Fruit fly (Drosophila melanogaster) whole organism, embryonic: Measurements from ENCODE around the gene se.

Source experiments
- Abd-B ChIP-seq: fragments of 200-800 bp; sonication (Bioruptor generic); optimal IDR thresholded peaks from 2 replicates; lab custom pipeline; 2018; ENCODE audit warnings: missing biosample characterization, mild to moderate bottlenecking, missing genetic modification characterization, moderate library complexity
- CG10147 ChIP-seq: fragments of 200-800 bp; sonication (Bioruptor generic); optimal IDR thresholded peaks from 2 replicates; lab custom pipeline; 2019; ENCODE audit warnings: missing biosample characterization, mild to moderate bottlenecking, missing genetic modification characterization, moderate library complexity
- CG10366 ChIP-seq: fragments of 200-800 bp; sonication (Bioruptor generic); IDR thresholded peaks from 2 replicates; pipeline ENCODE4 v1.3.6; 2022; ENCODE audit warnings: missing biosample characterization, missing genetic modification characterization
- CG11504 ChIP-seq: fragments of 200-800 bp; sonication (Bioruptor generic); optimal IDR thresholded peaks from 3 replicates; lab custom pipeline; 2019; ENCODE audit warnings: missing biosample characterization, mild to moderate bottlenecking, missing genetic modification characterization, moderate library complexity
- CG13775 ChIP-seq: fragments of 200-800 bp; sonication (Bioruptor generic); optimal IDR thresholded peaks from 3 replicates; lab custom pipeline; 2017; ENCODE audit warnings: missing biosample characterization, mild to moderate bottlenecking, missing genetic modification characterization
- CG14965 ChIP-seq: fragments of 200-800 bp; sonication (Bioruptor generic); optimal IDR thresholded peaks from 2 replicates; lab custom pipeline; 2016; ENCODE audit warnings: missing biosample characterization, missing genetic modification characterization, borderline replicate concordance
- CG15479 ChIP-seq: fragments of 200-800 bp; sonication (Bioruptor generic); optimal IDR thresholded peaks from 3 replicates; lab custom pipeline; 2019; ENCODE audit warnings: missing biosample characterization, mild to moderate bottlenecking, missing genetic modification characterization, moderate library complexity
- CG1603 ChIP-seq: fragments of 200-800 bp; sonication (Bioruptor generic); optimal IDR thresholded peaks from 2 replicates; lab custom pipeline; 2019; ENCODE audit warnings: missing biosample characterization, mild to moderate bottlenecking, missing genetic modification characterization, moderate library complexity
- CG17328 ChIP-seq: fragments of 200-800 bp; sonication (Bioruptor generic); IDR thresholded peaks from 2 replicates; pipeline ENCODE4 v1.3.6; 2022; ENCODE audit warnings: missing biosample characterization, missing genetic modification characterization
- CG31224 ChIP-seq: fragments of 200-800 bp; sonication (Bioruptor generic); IDR thresholded peaks from 2 replicates; pipeline ENCODE4 v1.3.6; 2022; ENCODE audit warnings: missing biosample characterization, missing genetic modification characterization
- CG31441 ChIP-seq: fragments of 200-800 bp; sonication (Bioruptor generic); IDR thresholded peaks from 2 replicates; pipeline ENCODE4 v1.3.6; 2022; ENCODE audit warnings: missing biosample characterization, missing genetic modification characterization
- CG32772 ChIP-seq: fragments of 200-800 bp; sonication (Bioruptor generic); IDR thresholded peaks from 2 replicates; pipeline ENCODE4 v1.3.6; 2022; ENCODE audit warnings: missing biosample characterization, missing genetic modification characterization
- CG4424 ChIP-seq: fragments of 200-800 bp; sonication (Bioruptor generic); optimal IDR thresholded peaks from 3 replicates; lab custom pipeline; 2016; ENCODE audit warnings: missing biosample characterization, missing genetic modification characterization
- CG4730 ChIP-seq: fragments of 200-800 bp; sonication (Bioruptor generic); IDR thresholded peaks from 2 replicates; pipeline ENCODE4 v1.3.6; 2022; ENCODE audit warnings: missing biosample characterization, missing genetic modification characterization
- CG6654 ChIP-seq: fragments of 200-800 bp; sonication (Bioruptor generic); optimal IDR thresholded peaks from 2 replicates; lab custom pipeline; 2017; ENCODE audit warnings: missing biosample characterization, mild to moderate bottlenecking, missing genetic modification characterization
- CG6765 ChIP-seq: fragments of 200-800 bp; sonication (Bioruptor generic); optimal IDR thresholded peaks from 3 replicates; lab custom pipeline; 2017; ENCODE audit warnings: missing biosample characterization, mild to moderate bottlenecking, missing genetic modification characterization
- Chrac-16 ChIP-seq: fragments of 200-800 bp; sonication (Bioruptor generic); optimal IDR thresholded peaks from 3 replicates; lab custom pipeline; 2016; ENCODE audit warnings: missing biosample characterization, missing genetic modification characterization
- CoRest ChIP-seq: fragments of 200-800 bp; sonication (Bioruptor generic); optimal IDR thresholded peaks from 3 replicates; lab custom pipeline; 2018; ENCODE audit warnings: missing biosample characterization, mild to moderate bottlenecking, missing genetic modification characterization, moderate library complexity
- D19B ChIP-seq: fragments of 200-800 bp; sonication (Bioruptor generic); optimal IDR thresholded peaks from 2 replicates; lab custom pipeline; 2017; ENCODE audit warnings: missing biosample characterization, mild to moderate bottlenecking, missing genetic modification characterization
- Dek ChIP-seq: fragments of 200-800 bp; sonication (Bioruptor generic); optimal IDR thresholded peaks from 3 replicates; lab custom pipeline; 2019; ENCODE audit warnings: missing biosample characterization, mild to moderate bottlenecking, missing genetic modification characterization, moderate library complexity
- Doc3 ChIP-seq: fragments of 200-800 bp; sonication (Bioruptor generic); IDR thresholded peaks from 3 replicates; pipeline ENCODE4 v1.3.6; 2022; ENCODE audit warnings: missing biosample characterization, missing genetic modification characterization; ENCODE audit not compliant: partially characterized antibody
- Drgx ChIP-seq: fragments of 200-800 bp; sonication (Bioruptor generic); IDR thresholded peaks from 2 replicates; pipeline ENCODE4 v1.3.6; 2022; ENCODE audit warnings: missing biosample characterization, missing genetic modification characterization
- E2f2 ChIP-seq: fragments of 200-800 bp; sonication (Bioruptor generic); IDR thresholded peaks from 2 replicates; pipeline ENCODE4 v1.3.6; 2022; ENCODE audit warnings: missing biosample characterization, missing genetic modification characterization
- H2.0 ChIP-seq: fragments of 200-800 bp; sonication (Bioruptor generic); IDR thresholded peaks from 2 replicates; pipeline ENCODE4 v1.3.6; 2022; ENCODE audit warnings: missing biosample characterization, missing genetic modification characterization
- Hand ChIP-seq: fragments of 200-800 bp; sonication (Bioruptor generic); optimal IDR thresholded peaks from 2 replicates; lab custom pipeline; 2017; ENCODE audit warnings: mild to moderate bottlenecking, missing biosample characterization, missing genetic modification reagents, missing genetic modification characterization
- Hmr ChIP-seq: fragments of 200-800 bp; sonication (Bioruptor generic); optimal IDR thresholded peaks from 3 replicates; lab custom pipeline; 2017; ENCODE audit warnings: mild to moderate bottlenecking, missing biosample characterization, missing genetic modification reagents, missing genetic modification characterization
- MESR4 ChIP-seq: fragments of 200-800 bp; sonication (Bioruptor generic); optimal IDR thresholded peaks from 2 replicates; lab custom pipeline; 2018; ENCODE audit warnings: missing biosample characterization, mild to moderate bottlenecking, missing genetic modification characterization, moderate library complexity
- Mrtf ChIP-seq: fragments of 200-800 bp; sonication (Bioruptor generic); IDR thresholded peaks from 3 replicates; pipeline ENCODE4 v1.3.6; 2022; ENCODE audit warnings: missing biosample characterization, missing genetic modification characterization
- Myb ChIP-seq: fragments of 200-800 bp; sonication (Bioruptor generic); optimal IDR thresholded peaks from 2 replicates; lab custom pipeline; 2016; ENCODE audit warnings: missing biosample characterization, missing genetic modification characterization
- NC2α ChIP-seq: fragments of 200-800 bp; sonication (Bioruptor generic); optimal IDR thresholded peaks from 2 replicates; lab custom pipeline; 2016; ENCODE audit warnings: missing biosample characterization, missing genetic modification characterization
- Nf-YA ChIP-seq: fragments of 200-800 bp; sonication (Bioruptor generic); IDR thresholded peaks from 2 replicates; pipeline ENCODE4 v1.3.6; 2022; ENCODE audit warnings: missing biosample characterization, missing genetic modification characterization
- Sin3A ChIP-seq: fragments of >200 bp; optimal IDR thresholded peaks from 2 replicates; lab custom pipeline; 2018
- TFAM ChIP-seq: fragments of 200-800 bp; sonication (Bioruptor generic); optimal IDR thresholded peaks from 2 replicates; lab custom pipeline; 2017; ENCODE audit warnings: missing biosample characterization, missing genetic modification characterization, inconsistent platforms
- ac ChIP-seq: fragments of 200-800 bp; sonication (Bioruptor generic); optimal IDR thresholded peaks from 3 replicates; lab custom pipeline; 2017; ENCODE audit warnings: missing biosample characterization, mild to moderate bottlenecking, missing genetic modification characterization
- cas ChIP-seq: fragments of 200-800 bp; sonication (Bioruptor generic); IDR thresholded peaks from 2 replicates; pipeline ENCODE4 v1.3.6; 2022; ENCODE audit warnings: missing biosample characterization, missing genetic modification characterization
- da ChIP-seq: fragments of 200-800 bp; sonication (Bioruptor generic); optimal IDR thresholded peaks from 2 replicates; lab custom pipeline; 2016; ENCODE audit warnings: missing biosample characterization, missing genetic modification characterization
- dmrt99B ChIP-seq: fragments of 200-800 bp; sonication (Bioruptor generic); optimal IDR thresholded peaks from 2 replicates; lab custom pipeline; 2018; ENCODE audit warnings: missing biosample characterization, mild to moderate bottlenecking, missing genetic modification characterization, moderate library complexity
- ems ChIP-seq: fragments of 200-800 bp; sonication (Bioruptor generic); optimal IDR thresholded peaks from 3 replicates; lab custom pipeline; 2016; ENCODE audit warnings: missing biosample characterization, missing genetic modification characterization
- en ChIP-seq: fragments of 200-800 bp; sonication (Bioruptor generic); optimal IDR thresholded peaks from 2 replicates; lab custom pipeline; 2016; ENCODE audit warnings: missing biosample characterization, missing genetic modification characterization
- gcm ChIP-seq: fragments of 200-800 bp; sonication (Bioruptor generic); optimal IDR thresholded peaks from 2 replicates; lab custom pipeline; 2019; ENCODE audit warnings: missing biosample characterization, mild to moderate bottlenecking, missing genetic modification characterization, moderate library complexity
- gsb ChIP-seq: fragments of 200-800 bp; sonication (Bioruptor generic); IDR thresholded peaks from 2 replicates; pipeline ENCODE4 v1.3.6; 2022; ENCODE audit warnings: missing biosample characterization, missing genetic modification characterization
- ham ChIP-seq: fragments of 200-800 bp; sonication (Bioruptor generic); IDR thresholded peaks from 2 replicates; pipeline ENCODE4 v1.3.6; 2022; ENCODE audit warnings: missing biosample characterization, missing genetic modification characterization
- phol ChIP-seq: fragments of 200-800 bp; sonication (Bioruptor generic); optimal IDR thresholded peaks from 3 replicates; lab custom pipeline; 2018; ENCODE audit warnings: missing biosample characterization, mild to moderate bottlenecking, missing genetic modification characterization, moderate library complexity
- prd ChIP-seq, 3 experiments: fragments of >200 bp in 2 of 3; fragments of 200-800 bp in 1 of 3; sonication (Bioruptor generic) in 1 of 3; optimal IDR thresholded peaks in 2 of 3; IDR thresholded peaks in 1 of 3; 2 replicates in 2 of 3; 3 replicates in 1 of 3; pipeline versions ENCODE4 v1.3.6 to Lab custom; 2017 to 2022; ENCODE audit warnings: missing biosample characterization in 1 of 3, missing genetic modification characterization in 1 of 3
- row ChIP-seq: fragments of 200-800 bp; sonication (Bioruptor generic); IDR thresholded peaks from 3 replicates; pipeline ENCODE4 v1.3.6; 2022; ENCODE audit warnings: missing biosample characterization, missing genetic modification characterization
- tin ChIP-seq: fragments of 200-800 bp; sonication (Bioruptor generic); optimal IDR thresholded peaks from 3 replicates; lab custom pipeline; 2016; ENCODE audit warnings: missing biosample characterization, missing genetic modification characterization
- vnd ChIP-seq: fragments of 200-800 bp; sonication (Bioruptor generic); IDR thresholded peaks from 3 replicates; pipeline ENCODE4 v1.3.6; 2022; ENCODE audit warnings: missing biosample characterization, missing genetic modification characterization; ENCODE audit not compliant: partially characterized antibody
- wor ChIP-seq: fragments of 200-800 bp; sonication (Bioruptor generic); IDR thresholded peaks from 2 replicates; pipeline ENCODE4 v1.3.6; 2022; ENCODE audit warnings: missing biosample characterization, missing genetic modification characterization
- zf30C ChIP-seq: fragments of 200-800 bp; sonication (Bioruptor generic); optimal IDR thresholded peaks from 3 replicates; lab custom pipeline; 2018; ENCODE audit warnings: missing biosample characterization, mild to moderate bottlenecking, missing genetic modification characterization

Gene se

dm6 chr3L:8524816-8525625, 4.7 kb downstream of the se start, which contains the start of the genes GstO1 and foi (continued):
- TF ChIP-seq phol (peak; percentile 63), wor (GFP tag; lab: Robert Waterston, UW) (no peak), MESR4 (GFP tag; lab: Kevin White, UChicago) (peak; percentile 77), CG14965 (GFP tag; lab: Kevin White, UChicago) (no peak), en (no peak), CG17328 (GFP tag; lab: Robert Waterston, UW) (peak; percentile 53; the same call in 1 of the 2 replicates), zf30C (no peak), vnd (GFP tag; lab: Robert Waterston, UW) (peak; percentile 99), Doc3 (GFP tag; lab: Robert Waterston, UW) (peak; percentile 91), Abd-B (GFP tag; lab: Kevin White, UChicago) (peak; percentile 31), CG10147 (peak; percentile 6), CG4730 (GFP tag; lab: Robert Waterston, UW) (no peak), Hand (GFP tag; lab: Kevin White, UChicago) (no peak), gsb (GFP tag; lab: Robert Waterston, UW) (no peak), gcm (GFP tag; lab: Kevin White, UChicago) (no peak), ems (GFP tag; lab: Kevin White, UChicago) (no peak), cas (GFP tag; lab: Robert Waterston, UW) (no peak), CG15479 (GFP tag; lab: Kevin White, UChicago) (no peak), ham (GFP tag; lab: Robert Waterston, UW) (no peak), Hmr (peak; percentile 10), CG13775 (GFP tag; lab: Kevin White, UChicago) (peak; percentile 19), Myb (peak; percentile 1), Drgx (no peak), TFAM (GFP tag; lab: Kevin White, UChicago) (no peak), NC2α (GFP tag; lab: Kevin White, UChicago) (no peak), ac (no peak), CoRest (tag; lab: Kevin White, UChicago) (peak; percentile 57), da (GFP tag; lab: Kevin White, UChicago) (no peak), CG31441 (GFP tag; lab: Robert Waterston, UW) (0 out of 2 replicates have a peak, but pooled peaks have one; percentile 31), CG11504 (no peak), CG6654 (GFP tag; lab: Kevin White, UChicago) (no peak), Dek (tag; lab: Kevin White, UChicago) (peak; percentile 37), prd (optimal IDR thresholded peaks at IDR 0.05; lab: Kevin White, UChicago) (no peak), prd (GFP tag; IDR thresholded peaks at IDR 0.05; lab: Robert Waterston, UW) (0 out of 3 replicates have a peak, but pooled peaks have one; percentile 27), CG10366 (GFP tag; lab: Robert Waterston, UW) (no peak), Nf-YA (GFP tag; lab: Robert Waterston, UW) (no peak), CG1603 (tag; lab: Kevin White, UChicago) (peak; percentile 74), tin (peak; percentile 35), H2.0 (GFP tag; lab: Robert Waterston, UW) (no peak), Sin3A (peak; percentile 20), CG4424 (GFP tag; lab: Kevin White, UChicago) (no peak), CG32772 (no peak), dmrt99B (tag; lab: Kevin White, UChicago) (peak; percentile 28), E2f2 (peak; percentile 74), row (GFP tag; lab: Robert Waterston, UW) (peak; percentile 76), D19B (GFP tag; lab: Kevin White, UChicago) (no peak), CG6765 (GFP tag; lab: Kevin White, UChicago) (peak; percentile 44), Chrac-16 (GFP tag; lab: Kevin White, UChicago) (no peak), CG31224 (GFP tag; lab: Robert Waterston, UW) (0 out of 2 replicates have a peak, but pooled peaks have one; percentile 22), Mrtf (GFP tag; lab: Robert Waterston, UW) (no peak)
